Worm (Caenorhabditis elegans): ENCODE data around the gene F35A5.5.

DNA sequence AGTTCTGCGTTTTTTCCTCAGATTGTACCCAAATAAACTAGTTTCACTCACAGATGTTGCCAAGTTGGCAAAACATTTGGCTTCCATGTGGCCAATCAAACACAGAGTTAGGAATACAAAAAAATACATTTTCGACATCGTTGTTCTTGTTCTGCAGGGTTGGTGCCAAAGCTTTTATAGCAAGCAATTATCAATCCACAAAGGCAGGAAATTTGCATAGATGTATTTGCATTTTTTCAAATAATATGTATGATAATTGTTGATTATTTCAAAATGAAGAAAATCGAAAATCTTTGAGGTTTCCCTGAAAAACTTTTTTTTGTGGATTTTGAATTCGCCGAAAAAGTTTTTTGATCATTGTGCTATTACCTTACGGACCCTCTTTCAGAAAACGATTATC, 33.1 kb downstream of the F35A5.5 start, which contains the start of gene T14G12.11:
- no peak for TF ChIP-seq T22C8.4 (GFP tag; IDR thresholded peaks at IDR 0.05)
- TF ChIP-seq tab-1 (GFP tag; IDR thresholded peaks at IDR 0.05): no peak
- no peak for TF ChIP-seq ref-1 (GFP tag; conservative IDR thresholded peaks at IDR 0.05)
- TF ChIP-seq ztf-29 (GFP tag; IDR thresholded peaks at IDR 0.05): no peak
